Fruit fly (Drosophila melanogaster): Measurements from ENCODE around the gene Wdr82.

DNA sequence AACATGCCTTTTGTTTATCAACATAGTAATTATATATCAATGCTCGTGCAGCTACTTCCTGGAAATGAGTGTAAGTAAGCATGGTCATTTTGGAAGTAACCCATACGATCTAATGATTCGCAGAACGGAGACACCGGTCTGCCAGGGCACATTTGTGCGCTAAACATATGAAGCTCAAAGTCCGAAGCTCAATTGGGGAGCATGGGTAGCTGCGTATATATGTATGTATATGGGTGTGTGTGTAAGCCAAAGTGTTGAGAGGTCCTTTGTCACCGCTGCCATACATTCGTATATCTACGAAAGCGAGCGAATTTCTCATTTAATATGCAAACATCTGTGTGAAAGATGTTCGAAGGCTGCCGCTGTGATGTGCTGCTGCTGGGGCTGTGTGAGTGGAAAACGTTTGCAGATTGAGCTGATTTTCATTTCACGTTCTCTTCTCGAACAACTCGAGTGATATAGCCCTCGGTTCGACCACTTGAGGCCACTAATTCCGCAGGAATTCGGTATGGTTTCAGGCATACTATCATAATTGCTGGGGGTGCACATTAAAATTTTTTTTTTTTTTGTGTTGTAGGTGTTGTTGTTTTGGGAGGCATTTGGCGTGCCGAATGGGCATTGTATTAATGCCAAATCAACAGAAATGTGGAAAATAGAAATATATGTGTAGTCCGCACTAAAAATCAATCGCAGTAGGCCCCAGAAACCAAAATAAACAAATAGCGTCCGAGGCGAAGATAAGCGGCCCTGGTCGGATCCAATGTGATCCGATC, 44.0 kb downstream of the Wdr82 start:
- no peak for TF ChIP-seq lilli (GFP tag; optimal IDR thresholded peaks at IDR 0.05)
- no peak for TF ChIP-seq D (optimal IDR thresholded peaks at IDR 0.05)
- no peak for TF ChIP-seq D (GFP tag; optimal IDR thresholded peaks at IDR 0.05)

Data from whole organism, embryonic.